Worm (Caenorhabditis elegans): Measurements from ENCODE around the gene nspd-7.

- TF ChIP-seq lin-11 (tag; optimal IDR thresholded peaks at IDR 0.05) (no peak), nhr-11 (tag; optimal IDR thresholded peaks at IDR 0.05) (no peak), dmd-4 (tag; optimal IDR thresholded peaks at IDR 0.05; ENCODE audit: borderline replicate concordance) (no peak), ttx-3 (tag; optimal IDR thresholded peaks at IDR 0.05) (no peak), pqm-1 (tag; optimal IDR thresholded peaks at IDR 0.05) (no peak), pros-1 (tag; optimal IDR thresholded peaks at IDR 0.05) (no peak), ceh-2 (tag; optimal IDR thresholded peaks at IDR 0.05) (no peak), hlh-6 (tag; optimal IDR thresholded peaks at IDR 0.05) (no peak), ama-1 (optimal IDR thresholded peaks at IDR 0.05) (no peak), ceh-9 (tag; optimal IDR thresholded peaks at IDR 0.05) (no peak), dve-1 (tag; optimal IDR thresholded peaks at IDR 0.05) (no peak), eyg-1 (tag; optimal IDR thresholded peaks at IDR 0.05) (no peak)
Measured at ce11 chrIV:10251764-10252163, 17.2 kb downstream of the nspd-7 start.

Data from whole organism, late embryonic.